Worm (Caenorhabditis elegans): ENCODE results near the gene F36H5.8.

The F36H5.8 gene

ce11 chrII:1728253-1728652 is 22.2 kb downstream of the F36H5.8 start, which contains the start of gene btb-9:
Gene btb-9 (plus strand): TSS chrII:1728506.
- TF ChIP-seq ceh-45 (GFP tag; IDR thresholded peaks at IDR 0.05) (no peak), ceh-9 (tag; optimal IDR thresholded peaks at IDR 0.05) (no peak), pha-2 (tag; optimal IDR thresholded peaks at IDR 0.05) (no peak), unc-3 (GFP tag; conservative IDR thresholded peaks at IDR 0.05) (no peak), unc-3 (tag; optimal IDR thresholded peaks at IDR 0.05) (no peak), ztf-16 (tag; optimal IDR thresholded peaks at IDR 0.05) (no peak), gmeb-2 (tag; optimal IDR thresholded peaks at IDR 0.05) (no peak), unc-86 (tag; optimal IDR thresholded peaks at IDR 0.05) (no peak), odd-2 (tag; optimal IDR thresholded peaks at IDR 0.05) (no peak), ahr-1 (tag; optimal IDR thresholded peaks at IDR 0.05) (no peak), madf-2 (tag; optimal IDR thresholded peaks at IDR 0.05) (no peak), nhr-11 (tag; optimal IDR thresholded peaks at IDR 0.05) (no peak), ref-2 (tag; optimal IDR thresholded peaks at IDR 0.05) (no peak), Y22D7AL.16 (tag; optimal IDR thresholded peaks at IDR 0.05) (no peak), nfya-1 (tag; optimal IDR thresholded peaks at IDR 0.05) (no peak)

ce11 chrII:1725735-1726134 is 24.8 kb downstream of the F36H5.8 start, which contains the start of gene F45C12.17:
Gene F45C12.17 (plus strand): TSS chrII:1726111.
- no peak for TF ChIP-seq ceh-24 (tag; optimal IDR thresholded peaks at IDR 0.05)
- TF ChIP-seq pax-1 (tag; optimal IDR thresholded peaks at IDR 0.05): no peak
- no peak for TF ChIP-seq tbx-2 (tag; optimal IDR thresholded peaks at IDR 0.05)
- no peak for TF ChIP-seq unc-3 (GFP tag; conservative IDR thresholded peaks at IDR 0.05)
- no peak for TF ChIP-seq unc-3 (tag; optimal IDR thresholded peaks at IDR 0.05)
- TF ChIP-seq ceh-6 (GFP tag; optimal IDR thresholded peaks at IDR 0.05): no peak
- TF ChIP-seq K02D7.2 (tag; optimal IDR thresholded peaks at IDR 0.05): no peak
- no peak for TF ChIP-seq gmeb-2 (tag; optimal IDR thresholded peaks at IDR 0.05)
- no peak for TF ChIP-seq unc-55 (GFP tag; optimal IDR thresholded peaks at IDR 0.05)
- no peak for TF ChIP-seq dmd-4 (tag; optimal IDR thresholded peaks at IDR 0.05; ENCODE audit: borderline replicate concordance)
- no peak for TF ChIP-seq pat-9 (tag; optimal IDR thresholded peaks at IDR 0.05)
- no peak for TF ChIP-seq Y22D7AL.16 (tag; optimal IDR thresholded peaks at IDR 0.05)
- TF ChIP-seq F13H6.1 (tag; optimal IDR thresholded peaks at IDR 0.05): no peak
- no peak for TF ChIP-seq ceh-45 (GFP tag; IDR thresholded peaks at IDR 0.05)
- no peak for TF ChIP-seq pqm-1 (tag; optimal IDR thresholded peaks at IDR 0.05)
- TF ChIP-seq ceh-2 (tag; optimal IDR thresholded peaks at IDR 0.05): no peak
- no peak for TF ChIP-seq lim-6 (tag; optimal IDR thresholded peaks at IDR 0.05)
- TF ChIP-seq hlh-15 (tag; optimal IDR thresholded peaks at IDR 0.05): no peak
- no peak for TF ChIP-seq lin-11 (tag; optimal IDR thresholded peaks at IDR 0.05)
- TF ChIP-seq ceh-18 (tag; optimal IDR thresholded peaks at IDR 0.05): no peak
- TF ChIP-seq pha-2 (tag; optimal IDR thresholded peaks at IDR 0.05): no peak

ce11 chrII:1724314-1724713 is 26.2 kb downstream of the F36H5.8 start, which contains the start of gene fbxb-11:
Gene fbxb-11 (plus strand): TSS chrII:1724614.
- TF ChIP-seq unc-3 (GFP tag; conservative IDR thresholded peaks at IDR 0.05) (no peak), unc-3 (tag; optimal IDR thresholded peaks at IDR 0.05) (no peak), T23F11.4 (GFP tag; optimal IDR thresholded peaks at IDR 0.05) (no peak), ceh-9 (tag; optimal IDR thresholded peaks at IDR 0.05) (no peak), odd-2 (tag; optimal IDR thresholded peaks at IDR 0.05) (no peak), ceh-19 (GFP tag; optimal IDR thresholded peaks at IDR 0.05) (no peak), hlh-6 (tag; optimal IDR thresholded peaks at IDR 0.05) (no peak), hlh-30 (tag; optimal IDR thresholded peaks at IDR 0.05; ENCODE audit: insufficient read depth) (no peak), ceh-6 (GFP tag; optimal IDR thresholded peaks at IDR 0.05) (no peak), dve-1 (tag; optimal IDR thresholded peaks at IDR 0.05) (no peak), C08G9.2 (tag; optimal IDR thresholded peaks at IDR 0.05) (no peak), fax-1 (tag; optimal IDR thresholded peaks at IDR 0.05) (no peak), sox-2 (GFP tag; IDR thresholded peaks at IDR 0.05) (no peak), madf-2 (tag; optimal IDR thresholded peaks at IDR 0.05) (no peak), ceh-30 (tag; optimal IDR thresholded peaks at IDR 0.05) (no peak)
